Worm (Caenorhabditis elegans) whole organism, dauer: ENCODE measurements around the gene Y57A10C.1.

Experiments used
- unc-62 ChIP-seq: sonication (generic microtip); optimal IDR thresholded peaks from 2 replicates; lab custom pipeline; 2017; ENCODE audit warnings: missing biosample characterization, missing genetic modification reagents, missing genetic modification characterization

Y57A10C.1 gene

DNA sequence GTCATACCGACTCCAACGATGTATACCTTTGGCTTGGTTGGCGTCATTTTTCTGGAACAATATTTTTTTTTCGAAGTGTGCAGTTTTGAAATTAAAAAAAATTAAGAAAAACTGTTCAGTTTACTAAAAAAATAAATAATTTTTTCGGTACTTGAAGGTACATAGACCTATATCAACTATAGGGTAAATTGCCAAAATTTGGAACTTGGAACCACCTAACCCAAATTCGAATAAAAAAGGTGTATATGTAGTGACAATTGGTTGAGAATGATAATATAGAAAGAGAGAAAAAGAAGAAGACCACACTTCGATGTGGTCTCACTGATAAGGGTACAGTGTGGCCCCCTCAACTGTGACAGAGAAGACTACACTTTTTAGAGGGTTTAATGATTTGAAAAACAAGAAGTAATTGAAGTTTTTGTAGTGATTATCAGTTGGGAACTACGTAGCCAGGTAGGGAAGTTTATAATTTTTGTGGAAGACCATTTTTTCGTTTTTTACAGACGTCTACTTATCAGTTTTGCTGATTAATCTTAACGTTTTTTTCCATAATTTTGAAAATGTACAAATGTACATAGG, 13.4 kb upstream of the Y57A10C.1 start, which contains the start of gene daf-22:
Gene daf-22, minus strand, starts transcription at position 51 of the 579 bp plus-strand sequence.
- TF ChIP-seq unc-62, result no peak

ce11 chrII:12420486-12420885, 8.2 kb upstream of the Y57A10C.1 start, which contains the start of gene sre-26:
TSS of gene sre-26 (minus strand) at chrII:12420586.
- TF ChIP-seq unc-62, result no peak

- TF ChIP-seq unc-62, result no peak
Measured at ce11 chrII:12417996-12418395, 5.7 kb upstream of the Y57A10C.1 start.

ce11 chrII:12417514-12417913, 5.2 kb upstream of the Y57A10C.1 start, which contains the start of gene sre-27:
TSS of gene sre-27 (minus strand) at chrII:12417614.
- no peak for TF ChIP-seq unc-62

ce11 chrII:12414805-12415204, 2.5 kb upstream of the Y57A10C.1 start, which contains the start of gene Y57A10C.11:
TSS of gene Y57A10C.11 (minus strand) at chrII:12414905.
- no peak for TF ChIP-seq unc-62

DNA sequence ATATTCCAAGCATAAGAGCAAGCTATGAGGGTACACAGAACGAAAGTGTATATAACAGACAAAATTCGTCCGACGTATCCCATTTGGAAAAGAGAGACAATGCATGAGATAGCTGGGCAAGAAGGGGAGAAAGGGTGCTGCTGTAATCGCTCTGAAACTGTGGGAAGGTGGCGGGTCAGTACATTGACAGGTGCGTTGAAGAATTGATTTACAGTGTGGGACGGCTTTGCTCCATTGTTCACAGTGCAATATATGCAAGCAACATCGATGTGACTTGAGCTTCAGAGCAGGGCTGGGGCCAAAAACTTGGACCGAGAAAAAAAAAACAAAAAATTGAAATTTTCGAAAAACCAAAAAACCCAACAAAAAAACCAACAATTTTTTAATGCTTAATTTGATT, 2.2 kb downstream of the Y57A10C.1 start, which contains the start of gene F57G9.3:
Gene F57G9.3, minus strand, starts transcription at position 101 of the 400 bp plus-strand sequence.
- TF ChIP-seq unc-62, result no peak

DNA sequence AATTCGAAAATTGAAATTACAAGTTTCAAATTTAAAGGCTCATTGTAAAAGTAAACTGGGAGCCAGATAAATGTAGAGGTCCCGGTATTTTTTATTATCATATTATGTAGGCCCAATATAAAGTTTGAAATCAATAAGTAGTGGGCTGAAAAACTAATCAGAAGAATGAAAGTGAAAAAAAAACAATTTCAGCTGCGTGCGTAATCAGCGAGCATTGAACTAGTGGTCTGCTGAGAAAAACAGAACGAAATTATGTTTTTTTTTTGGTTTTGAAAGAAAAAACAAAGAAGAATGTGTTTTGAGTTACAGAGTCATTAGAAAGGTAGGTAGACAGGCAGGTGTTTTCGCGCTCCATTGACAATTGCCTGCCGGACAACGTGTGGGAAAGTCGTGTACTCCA, 3.6 kb downstream of the Y57A10C.1 start, which contains the start of gene sre-31:
Gene sre-31, minus strand, starts transcription at position 101 of the 400 bp plus-strand sequence.
- TF ChIP-seq unc-62, result no peak

DNA sequence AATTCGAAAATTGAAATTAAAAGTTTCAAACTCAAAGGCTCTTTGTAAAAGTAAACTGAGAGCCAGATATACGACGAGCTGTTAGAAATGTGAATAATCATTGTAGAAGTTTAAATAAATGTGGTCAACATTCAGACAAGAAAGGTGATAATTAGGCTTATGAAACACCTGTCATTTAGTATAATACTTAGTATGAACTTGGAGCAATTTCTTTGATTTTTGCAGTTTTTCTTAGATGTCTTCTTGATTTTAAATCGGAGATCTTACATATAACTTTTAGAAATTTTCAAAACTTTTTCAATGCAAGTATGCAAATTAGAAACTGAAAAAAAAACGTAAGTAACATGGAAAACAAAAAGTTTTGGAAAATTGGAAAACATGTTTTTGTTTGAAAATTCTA, 5.9 kb downstream of the Y57A10C.1 start, which contains the start of gene sre-30:
Gene sre-30, minus strand, starts transcription at position 101 of the 400 bp plus-strand sequence.
- no peak for TF ChIP-seq unc-62

DNA sequence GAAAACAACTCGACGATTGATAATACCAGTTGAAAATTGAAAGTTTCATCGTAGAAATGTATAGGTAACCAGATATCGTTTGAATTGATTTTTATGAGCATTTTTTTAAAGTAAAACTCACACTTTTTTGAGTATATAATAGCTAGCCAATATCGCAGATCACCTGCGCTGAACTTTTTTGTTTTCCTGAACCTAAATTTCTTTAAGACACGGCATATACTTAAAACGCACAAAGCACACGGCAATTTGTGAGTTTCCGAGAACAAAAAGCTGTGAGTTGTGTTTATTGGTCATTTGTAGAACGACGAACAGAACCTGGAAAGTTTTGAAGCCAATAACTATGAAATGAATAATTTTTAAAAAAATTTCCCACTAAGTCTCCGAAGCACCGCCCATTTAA, 10.5 kb downstream of the Y57A10C.1 start, which contains the start of gene sre-29:
Gene sre-29, minus strand, starts transcription at position 101 of the 400 bp plus-strand sequence.
- no peak for TF ChIP-seq unc-62

- TF ChIP-seq unc-62, result no peak
Measured at ce11 chrII:12397656-12398055, 14.7 kb downstream of the Y57A10C.1 start, which contains the start of gene F57G9.7. TSS of gene F57G9.7 (minus strand) at chrII:12397756.

ce11 chrII:12394138-12394537, 18.2 kb downstream of the Y57A10C.1 start:
- TF ChIP-seq unc-62, result no peak

DNA sequence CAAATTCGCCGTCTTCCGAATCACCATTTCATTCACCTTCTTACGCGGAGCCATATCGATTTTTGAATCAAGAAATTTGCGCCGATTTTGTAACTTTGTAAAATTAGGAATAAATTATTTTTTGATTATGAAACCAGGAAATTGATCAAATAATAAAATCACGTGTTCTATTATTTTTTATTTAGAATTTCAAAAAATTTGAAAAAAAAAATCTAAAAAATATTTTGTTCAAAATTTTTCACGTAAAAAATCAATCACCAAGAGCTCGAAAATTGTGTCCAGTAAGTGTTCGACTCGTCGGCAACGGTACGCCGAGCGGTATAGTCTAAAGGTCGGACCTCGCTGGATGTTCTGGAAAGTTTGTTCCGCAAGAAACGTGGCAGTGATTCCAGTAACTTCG, 18.6 kb downstream of the Y57A10C.1 start, which contains the start of gene Y57A10B.7:
Gene Y57A10B.7, minus strand, starts transcription at position 101 of the 400 bp plus-strand sequence.
- TF ChIP-seq unc-62, result no peak

DNA sequence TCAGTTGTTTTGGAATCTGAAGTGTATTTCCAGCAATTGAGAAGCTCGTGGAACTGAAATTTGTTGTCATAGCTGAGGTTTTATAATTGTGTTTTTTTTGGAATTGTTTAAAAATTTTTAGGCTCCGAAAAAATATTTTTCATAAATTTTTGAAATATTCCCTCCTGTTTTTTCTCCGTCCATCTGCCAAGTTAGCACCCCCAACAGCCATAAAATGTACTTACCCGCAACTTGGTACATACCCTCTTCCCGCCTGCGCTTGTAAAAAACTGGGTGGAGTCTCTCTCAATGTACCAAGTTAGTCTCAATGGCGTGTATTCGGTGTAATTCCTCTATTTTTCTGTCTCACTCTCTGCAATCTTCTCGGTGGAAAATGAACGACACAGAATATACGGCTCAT, 22.5 kb downstream of the Y57A10C.1 start, which contains the start of gene Y57A10B.6:
Gene Y57A10B.6, plus strand, starts transcription at position 301 of the 400 bp plus-strand sequence.
- TF ChIP-seq unc-62, result no peak

- no peak for TF ChIP-seq unc-62
Measured at ce11 chrII:12387980-12388379, 24.3 kb downstream of the Y57A10C.1 start, which contains the start of gene sre-41. TSS of gene sre-41 (plus strand) at chrII:12388280.

ce11 chrII:12387487-12387886, 24.8 kb downstream of the Y57A10C.1 start:
- no peak for TF ChIP-seq unc-62

DNA sequence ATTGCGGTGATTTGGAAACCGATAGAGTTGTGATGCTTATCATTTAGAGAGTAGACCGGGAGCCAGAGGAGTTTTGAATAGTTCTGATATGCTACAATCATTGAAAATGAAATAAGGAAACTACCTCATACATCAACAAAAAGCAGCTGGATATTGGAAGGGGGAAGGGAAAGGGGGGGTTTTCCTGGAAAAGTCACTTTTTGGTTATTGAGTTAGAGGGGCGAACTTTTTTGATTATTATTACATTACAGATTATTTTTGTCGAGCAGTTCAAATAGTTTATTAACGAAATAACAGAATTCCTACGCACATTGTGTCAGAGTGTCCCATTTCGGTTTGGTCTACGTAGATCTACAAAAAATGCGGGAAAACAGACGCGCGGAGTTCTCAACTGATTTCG, 25.5 kb downstream of the Y57A10C.1 start, which contains the start of gene sre-42:
Gene sre-42, minus strand, starts transcription at position 101 of the 400 bp plus-strand sequence.
- TF ChIP-seq unc-62, result no peak

DNA sequence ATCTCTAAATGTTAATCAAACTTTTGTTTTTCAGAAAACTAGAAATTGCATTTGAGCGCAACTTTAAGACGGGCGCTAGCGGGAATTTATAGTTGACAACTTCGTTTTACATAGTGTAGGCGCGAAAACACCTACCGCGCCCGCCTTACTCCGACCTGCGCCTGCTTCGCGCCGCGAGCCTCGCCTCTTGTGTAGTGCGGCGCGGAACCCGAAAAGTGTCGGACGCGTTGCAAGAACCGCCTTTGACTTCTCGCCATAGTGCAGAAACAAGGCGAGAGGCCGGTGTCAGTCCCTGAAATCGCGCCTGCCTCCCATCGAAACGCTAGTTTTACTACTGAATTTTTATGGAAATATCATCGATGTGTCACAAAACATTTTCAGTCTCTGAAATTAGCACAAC, 26.5 kb downstream of the Y57A10C.1 start:
- TF ChIP-seq unc-62, result no peak
